Worm (Caenorhabditis elegans) whole organism, young adult: ENCODE measurements around the gene soc-1.

Experiments
- F39B2.1 ChIP-seq: fragments of 200-800 bp; sonication (Bioruptor generic); IDR thresholded peaks from 2 replicates; pipeline ENCODE4 v1.3.6; 2022; ENCODE audit warnings: missing genetic modification reagents, missing genetic modification characterization, missing compliant biosample characterization
- Y67H2A.10 ChIP-seq: fragments of 200-800 bp; sonication (Bioruptor generic); conservative IDR thresholded peaks from 2 replicates; pipeline ENCODE4 v1.3.6; 2022; ENCODE audit warnings: missing genetic modification reagents, missing genetic modification characterization, missing compliant biosample characterization
- ZK185.1 ChIP-seq: sonication (generic microtip); optimal IDR thresholded peaks from 2 replicates; lab custom pipeline; 2016; ENCODE audit warnings: mild to moderate bottlenecking, missing genetic modification characterization, missing compliant biosample characterization; ENCODE audit not compliant: poor library complexity, severe bottlenecking
- ama-1 ChIP-seq, 3 experiments: fragments of 150-350 bp in 1 of 3; sonication (generic microtip) in 2 of 3; optimal IDR thresholded peaks; 2 replicates each; lab custom pipeline; 2014 to 2018; ENCODE audit warnings: missing biosample characterization in 2 of 3, missing genetic modification characterization in 2 of 3, missing genetic modification reagents in 2 of 3
- efl-1 ChIP-seq: fragments of 150-350 bp; optimal IDR thresholded peaks from 2 replicates; lab custom pipeline; 2014; ENCODE audit warnings: missing biosample characterization, missing genetic modification reagents, missing genetic modification characterization
- gei-17 ChIP-seq: fragments of 200-800 bp; sonication (Bioruptor generic); optimal IDR thresholded peaks from 2 replicates; lab custom pipeline; 2018; ENCODE audit warnings: mild to moderate bottlenecking, missing genetic modification characterization, missing compliant biosample characterization
- snpc-4 ChIP-seq, 5 experiments: fragments of 150-350 bp in 1 of 5; sonication (generic microtip) in 4 of 5; optimal IDR thresholded peaks; 2 replicates each; lab custom pipeline; 2014 to 2018; ENCODE audit warnings: missing genetic modification characterization in 5 of 5, missing biosample characterization in 3 of 5, antibody characterized with exemption in 2 of 5, mild to moderate bottlenecking in 2 of 5, missing compliant biosample characterization in 2 of 5, missing genotype in 2 of 5, moderate library complexity in 2 of 5, missing genetic modification reagents in 1 of 5

DNA sequence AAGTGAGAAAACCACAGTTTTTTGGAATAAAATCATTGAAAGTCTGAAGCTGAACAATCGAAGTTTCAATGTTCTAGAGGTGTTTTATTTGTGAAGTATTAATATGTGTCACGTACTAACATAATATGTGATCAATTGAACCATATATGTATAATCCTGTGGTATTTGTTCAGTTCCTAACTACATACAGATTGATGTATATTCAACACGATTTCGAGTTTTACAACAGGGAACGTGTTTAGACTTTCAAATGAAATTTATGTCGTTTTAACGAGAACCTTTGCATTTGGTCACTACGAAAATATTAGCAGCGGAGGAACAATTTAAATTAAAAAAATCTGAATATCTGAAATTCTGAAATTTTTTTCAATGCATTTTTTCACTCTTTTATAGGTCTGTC lies 31.8 kb downstream of the soc-1 start, which contains the start of gene K03B4.8:
- no peak for TF ChIP-seq gei-17
- TF ChIP-seq Y67H2A.10 (GFP tag; lab: Robert Waterston, UW), result no peak
- TF ChIP-seq ZK185.1 (tag; lab: Kevin White, UChicago), result no peak
- TF ChIP-seq F39B2.1 (GFP tag; lab: Robert Waterston, UW), result no peak
- no peak for TF ChIP-seq efl-1 (GFP tag; lab: Kevin White, UChicago)
- TF ChIP-seq ama-1 (optimal IDR thresholded peaks at IDR 0.05; lab: Kevin White, UChicago), result no peak
- no peak for TF ChIP-seq ama-1 (GFP tag; optimal IDR thresholded peaks at IDR 0.05; lab: Kevin White, UChicago)
- no peak for TF ChIP-seq snpc-4 (GFP tag; optimal IDR thresholded peaks at IDR 0.05; lab: Kevin White, UChicago)
- no peak for TF ChIP-seq snpc-4 (tag; optimal IDR thresholded peaks at IDR 0.05; lab: Kevin White, UChicago)
